Worm (Caenorhabditis elegans) whole organism, young adult: Measurements from ENCODE around the gene gln-5.

Experiments
- D2030.7 ChIP-seq: fragments of 200-800 bp; sonication (Bioruptor generic); IDR thresholded peaks from 2 replicates; pipeline ENCODE4 v1.3.6; 2022; ENCODE audit warnings: missing genetic modification reagents, missing genetic modification characterization, missing compliant biosample characterization
- F22D6.2 ChIP-seq: sonication (generic microtip); optimal IDR thresholded peaks from 2 replicates; lab custom pipeline; 2016; ENCODE audit warnings: mild to moderate bottlenecking, missing genetic modification characterization, missing compliant biosample characterization
- F23B12.7 ChIP-seq: sonication (generic microtip); optimal IDR thresholded peaks from 2 replicates; lab custom pipeline; 2017; ENCODE audit warnings: missing genetic modification characterization, mild to moderate bottlenecking, missing compliant biosample characterization, antibody characterized with exemption, moderate library complexity; ENCODE audit not compliant: insufficient read depth
- F37B4.10 ChIP-seq: fragments of 200-800 bp; sonication (Bioruptor generic); IDR thresholded peaks from 2 replicates; pipeline ENCODE4 v1.3.6; 2022; ENCODE audit warnings: missing genetic modification characterization, missing compliant biosample characterization
- F55B11.4 ChIP-seq: sonication (generic microtip); optimal IDR thresholded peaks from 2 replicates; lab custom pipeline; 2016; ENCODE audit warnings: missing compliant biosample characterization, missing genetic modification characterization, borderline replicate concordance; ENCODE audit not compliant: insufficient read depth
- K11D2.4 ChIP-seq: fragments of 200-800 bp; sonication (Bioruptor generic); IDR thresholded peaks from 2 replicates; pipeline ENCODE4 v1.3.6; 2022; ENCODE audit warnings: missing genetic modification reagents, missing genetic modification characterization, missing compliant biosample characterization
- T07F8.4 ChIP-seq: sonication (generic microtip); optimal IDR thresholded peaks from 2 replicates; lab custom pipeline; 2016; ENCODE audit warnings: mild to moderate bottlenecking, missing genetic modification characterization, moderate library complexity, missing compliant biosample characterization
- Y53F4B.3 ChIP-seq: fragments of 200-800 bp; sonication (Bioruptor generic); IDR thresholded peaks from 2 replicates; pipeline ENCODE4 v1.3.6; 2022; ENCODE audit warnings: missing genetic modification reagents, missing genetic modification characterization, missing compliant biosample characterization
- Y53G8AR.9 ChIP-seq: fragments of 200-800 bp; sonication (Bioruptor generic); conservative IDR thresholded peaks from 2 replicates; pipeline ENCODE4 v1.3.6; 2022; ENCODE audit warnings: missing genetic modification reagents, missing genetic modification characterization, missing compliant biosample characterization
- Y67H2A.10 ChIP-seq: fragments of 200-800 bp; sonication (Bioruptor generic); conservative IDR thresholded peaks from 2 replicates; pipeline ENCODE4 v1.3.6; 2022; ENCODE audit warnings: missing genetic modification reagents, missing genetic modification characterization, missing compliant biosample characterization
- Y79H2A.3 ChIP-seq: fragments of 200-800 bp; sonication (Bioruptor generic); conservative IDR thresholded peaks from 2 replicates; pipeline ENCODE4 v1.3.6; 2022; ENCODE audit warnings: missing genetic modification reagents, missing genetic modification characterization, missing compliant biosample characterization
- Y95B8A.8 ChIP-seq: fragments of 200-800 bp; sonication (Bioruptor generic); IDR thresholded peaks from 2 replicates; pipeline ENCODE4 v1.3.6; 2022; ENCODE audit warnings: missing genetic modification reagents, missing genetic modification characterization, missing compliant biosample characterization
- ZK185.1 ChIP-seq: sonication (generic microtip); optimal IDR thresholded peaks from 2 replicates; lab custom pipeline; 2016; ENCODE audit warnings: mild to moderate bottlenecking, missing genetic modification characterization, missing compliant biosample characterization; ENCODE audit not compliant: poor library complexity, severe bottlenecking
- aptf-2 ChIP-seq: fragments of 200-800 bp; sonication (Bioruptor generic); conservative IDR thresholded peaks from 2 replicates; pipeline ENCODE4 v1.3.6; 2022; ENCODE audit warnings: missing genetic modification reagents, missing genetic modification characterization, missing compliant biosample characterization
- aptf-3 ChIP-seq: fragments of 200-800 bp; sonication (Bioruptor generic); IDR thresholded peaks from 2 replicates; pipeline ENCODE4 v1.3.6; 2022; ENCODE audit warnings: missing genetic modification characterization, missing compliant biosample characterization
- athp-1 ChIP-seq: sonication (generic microtip); optimal IDR thresholded peaks from 2 replicates; lab custom pipeline; 2017; ENCODE audit warnings: mild to moderate bottlenecking, missing genetic modification characterization, missing compliant biosample characterization
- bed-2 ChIP-seq: fragments of 200-800 bp; sonication (Bioruptor generic); IDR thresholded peaks from 2 replicates; pipeline ENCODE4 v1.3.6; 2022; ENCODE audit warnings: missing genetic modification reagents, missing genetic modification characterization, missing compliant biosample characterization
- cebp-2 ChIP-seq: fragments of 200-800 bp; sonication (Bioruptor generic); IDR thresholded peaks from 2 replicates; pipeline ENCODE4 v1.3.6; 2022; ENCODE audit warnings: missing genetic modification characterization, missing compliant biosample characterization
- ceh-40 ChIP-seq: fragments of 200-800 bp; sonication (Bioruptor generic); IDR thresholded peaks from 2 replicates; pipeline ENCODE4 v1.3.6; 2022; ENCODE audit warnings: missing genetic modification characterization, missing compliant biosample characterization
- ceh-79 ChIP-seq: sonication (generic microtip); optimal IDR thresholded peaks from 2 replicates; lab custom pipeline; 2017; ENCODE audit warnings: mild to moderate bottlenecking, missing genetic modification characterization, missing compliant biosample characterization
- die-1 ChIP-seq: sonication (generic microtip); optimal IDR thresholded peaks from 2 replicates; lab custom pipeline; 2016; ENCODE audit warnings: missing genotype, mild to moderate bottlenecking, missing genetic modification characterization, missing compliant biosample characterization
- dpl-1 ChIP-seq: fragments of 150-350 bp; optimal IDR thresholded peaks from 2 replicates; lab custom pipeline; 2014; ENCODE audit warnings: missing biosample characterization, missing genetic modification reagents, missing genetic modification characterization
- efl-1 ChIP-seq: fragments of 150-350 bp; optimal IDR thresholded peaks from 2 replicates; lab custom pipeline; 2014; ENCODE audit warnings: missing biosample characterization, missing genetic modification reagents, missing genetic modification characterization
- egrh-3 ChIP-seq: fragments of 200-800 bp; sonication (Bioruptor generic); IDR thresholded peaks from 2 replicates; pipeline ENCODE4 v1.3.6; 2022; ENCODE audit warnings: missing genetic modification reagents, missing genetic modification characterization, missing compliant biosample characterization
- ets-4 ChIP-seq: fragments of 200-800 bp; sonication (Bioruptor generic); optimal IDR thresholded peaks from 2 replicates; lab custom pipeline; 2018; ENCODE audit warnings: mild to moderate bottlenecking, missing genetic modification characterization, missing compliant biosample characterization
- fkh-3 ChIP-seq: sonication (generic microtip); optimal IDR thresholded peaks from 2 replicates; lab custom pipeline; 2016; ENCODE audit warnings: mild to moderate bottlenecking, missing genetic modification characterization, missing compliant biosample characterization
- gei-17 ChIP-seq: fragments of 200-800 bp; sonication (Bioruptor generic); optimal IDR thresholded peaks from 2 replicates; lab custom pipeline; 2018; ENCODE audit warnings: mild to moderate bottlenecking, missing genetic modification characterization, missing compliant biosample characterization
- hmg-20 ChIP-seq: fragments of 200-800 bp; sonication (Bioruptor generic); IDR thresholded peaks from 2 replicates; pipeline ENCODE4 v1.3.6; 2022; ENCODE audit warnings: missing genetic modification reagents, missing genetic modification characterization, missing compliant biosample characterization
- hrde-1 ChIP-seq: sonication (generic microtip); optimal IDR thresholded peaks from 2 replicates; lab custom pipeline; 2016; ENCODE audit warnings: missing genetic modification characterization, mild to moderate bottlenecking, missing compliant biosample characterization, moderate library complexity, missing genotype, missing genetic modification reagents, borderline replicate concordance
- lag-1 ChIP-seq: fragments of 200-800 bp; sonication (Bioruptor generic); IDR thresholded peaks from 2 replicates; pipeline ENCODE4 v1.3.6; 2022; ENCODE audit warnings: missing genetic modification reagents, missing genetic modification characterization, missing compliant biosample characterization
- lin-26 ChIP-seq: fragments of 200-800 bp; sonication (Bioruptor generic); IDR thresholded peaks from 2 replicates; pipeline ENCODE4 v1.3.6; 2022; ENCODE audit warnings: missing genetic modification reagents, missing genetic modification characterization, missing compliant biosample characterization
- lin-54 ChIP-seq: fragments of 200-800 bp; sonication (Bioruptor generic); optimal IDR thresholded peaks from 2 replicates; lab custom pipeline; 2018; ENCODE audit warnings: mild to moderate bottlenecking, missing genetic modification characterization, missing compliant biosample characterization
- madf-6 ChIP-seq: fragments of 200-800 bp; sonication (Bioruptor generic); IDR thresholded peaks from 2 replicates; pipeline ENCODE4 v1.3.6; 2022; ENCODE audit warnings: missing genetic modification reagents, missing genetic modification characterization, missing compliant biosample characterization
- madf-8 ChIP-seq: fragments of 200-800 bp; sonication (Bioruptor generic); conservative IDR thresholded peaks from 2 replicates; pipeline ENCODE4 v1.3.6; 2022; ENCODE audit warnings: missing genetic modification reagents, missing genetic modification characterization, missing compliant biosample characterization
- mcd-1 ChIP-seq: fragments of 200-800 bp; sonication (Bioruptor generic); IDR thresholded peaks from 2 replicates; pipeline ENCODE4 v1.3.6; 2022; ENCODE audit warnings: missing genetic modification reagents, missing genetic modification characterization, missing compliant biosample characterization
- mel-28 ChIP-seq: sonication (generic microtip); optimal IDR thresholded peaks from 2 replicates; lab custom pipeline; 2016; ENCODE audit warnings: borderline replicate concordance, mild to moderate bottlenecking, missing genetic modification characterization, missing compliant biosample characterization
- mes-4 ChIP-seq: sonication (generic microtip); optimal IDR thresholded peaks from 2 replicates; lab custom pipeline; 2016; ENCODE audit warnings: missing genotype, missing genetic modification characterization, missing compliant biosample characterization
- nfya-1 ChIP-seq: sonication (generic microtip); optimal IDR thresholded peaks from 2 replicates; lab custom pipeline; 2017; ENCODE audit warnings: antibody characterized with exemption, missing compliant biosample characterization, missing genetic modification characterization, borderline replicate concordance; ENCODE audit not compliant: insufficient read depth
- nhr-80 ChIP-seq: sonication (generic microtip); optimal IDR thresholded peaks from 2 replicates; lab custom pipeline; 2016; ENCODE audit warnings: missing genetic modification characterization, missing compliant biosample characterization
- pha-4 ChIP-seq: fragments of 150-350 bp; sonication (generic microtip); optimal IDR thresholded peaks from 2 replicates; lab custom pipeline; 2014; ENCODE audit warnings: missing biosample characterization, missing genetic modification reagents, missing genetic modification characterization
- repo-1 ChIP-seq: sonication (generic microtip); optimal IDR thresholded peaks from 2 replicates; lab custom pipeline; 2017; ENCODE audit warnings: mild to moderate bottlenecking, missing genetic modification characterization, missing compliant biosample characterization
- sdz-38 ChIP-seq: sonication (generic microtip); optimal IDR thresholded peaks from 2 replicates; lab custom pipeline; 2016; ENCODE audit warnings: missing genotype, missing genetic modification characterization, missing compliant biosample characterization
- sea-2 ChIP-seq: fragments of 200-800 bp; sonication (Bioruptor generic); IDR thresholded peaks from 2 replicates; pipeline ENCODE4 v1.3.6; 2022; ENCODE audit warnings: missing genetic modification characterization, missing compliant biosample characterization
- snpc-3.4 ChIP-seq: sonication (generic microtip); optimal IDR thresholded peaks from 2 replicates; lab custom pipeline; 2017; ENCODE audit warnings: missing genetic modification characterization, mild to moderate bottlenecking, missing compliant biosample characterization, antibody characterized with exemption, moderate library complexity, missing genotype, missing genetic modification reagents
- sptf-2 ChIP-seq: fragments of 200-800 bp; sonication (Bioruptor generic); optimal IDR thresholded peaks from 2 replicates; lab custom pipeline; 2018; ENCODE audit warnings: mild to moderate bottlenecking, missing genetic modification characterization, missing compliant biosample characterization
- tbx-9 ChIP-seq: sonication (generic microtip); optimal IDR thresholded peaks from 2 replicates; lab custom pipeline; 2016; ENCODE audit warnings: borderline replicate concordance, missing genetic modification characterization, inconsistent platforms, missing compliant biosample characterization
- zfh-2 ChIP-seq: fragments of 200-800 bp; sonication (Bioruptor generic); conservative IDR thresholded peaks from 2 replicates; pipeline ENCODE4 v1.3.6; 2022; ENCODE audit warnings: missing genetic modification reagents, missing genetic modification characterization, missing compliant biosample characterization
- ztf-22 ChIP-seq: fragments of 200-800 bp; sonication (Bioruptor generic); optimal IDR thresholded peaks from 2 replicates; lab custom pipeline; 2018; ENCODE audit warnings: mild to moderate bottlenecking, missing genetic modification characterization, moderate library complexity, missing compliant biosample characterization

gln-5 gene

DNA sequence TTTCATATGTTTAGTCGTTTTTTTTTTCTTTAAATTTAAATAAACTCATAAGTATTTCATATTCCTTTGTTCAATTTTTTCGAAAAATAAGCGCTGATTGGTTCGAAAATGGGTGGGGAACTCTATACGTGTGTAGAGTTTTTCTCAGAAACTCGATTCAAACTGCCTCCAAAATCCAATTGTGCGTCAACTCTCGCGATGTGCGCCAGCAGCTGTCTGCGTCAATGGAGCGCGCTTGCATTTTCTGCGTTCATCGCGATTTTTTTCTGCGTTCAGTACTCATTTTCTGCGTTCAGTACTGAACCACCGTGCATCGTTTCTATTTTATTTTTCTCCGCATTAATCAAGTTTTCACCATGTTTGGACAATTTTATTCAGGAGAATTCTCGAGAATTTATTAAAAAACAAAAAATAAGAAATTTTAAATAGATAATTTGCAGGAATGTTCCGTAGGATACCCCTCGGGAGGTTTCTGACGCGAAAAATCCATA, 23.7 kb downstream of the gln-5 start, which contains the start of gene eelo-2 (continued):
- TF ChIP-seq sea-2 (GFP tag; lab: Robert Waterston, UW) (no peak), gei-17 (GFP tag; lab: Kevin White, UChicago) (peak; percentile 86), aptf-2 (no peak), F23B12.7 (peak; percentile 92), mcd-1 (GFP tag; lab: Robert Waterston, UW) (peak; percentile 100), ets-4 (GFP tag; lab: Kevin White, UChicago) (peak; percentile 72), Y95B8A.8 (GFP tag; lab: Robert Waterston, UW) (peak; percentile 95), hmg-20 (peak; percentile 94), F55B11.4 (tag; lab: Kevin White, UChicago) (no peak), zfh-2 (peak; percentile 96), ztf-22 (GFP tag; lab: Kevin White, UChicago) (peak; percentile 85), hrde-1 (tag; lab: Kevin White, UChicago) (peak; percentile 66), ceh-40 (GFP tag; lab: Robert Waterston, UW) (no peak), repo-1 (tag; lab: Kevin White, UChicago) (peak; percentile 96), Y79H2A.3 (GFP tag; lab: Robert Waterston, UW) (0 out of 2 replicates have a peak, but pooled peaks have one; percentile 30), fkh-3 (tag; lab: Kevin White, UChicago) (no peak), ceh-79 (tag; lab: Kevin White, UChicago) (no peak), F37B4.10 (GFP tag; lab: Robert Waterston, UW) (no peak), K11D2.4 (peak; percentile 96), efl-1 (peak; percentile 95), ZK185.1 (tag; lab: Kevin White, UChicago) (peak; percentile 96), Y67H2A.10 (GFP tag; lab: Robert Waterston, UW) (0 out of 2 replicates have a peak, but pooled peaks have one; percentile 48), F22D6.2 (peak; percentile 89), lin-26 (peak; percentile 77), lin-54 (GFP tag; lab: Kevin White, UChicago) (peak; percentile 100), mes-4 (tag; lab: Kevin White, UChicago) (peak; percentile 14), madf-6 (GFP tag; lab: Robert Waterston, UW) (no peak; the same call in none of the 2 replicates), T07F8.4 (tag; lab: Kevin White, UChicago) (peak; percentile 64), Y53G8AR.9 (GFP tag; lab: Robert Waterston, UW) (peak; percentile 99), cebp-2 (GFP tag; lab: Robert Waterston, UW) (0 out of 2 replicates have a peak, but pooled peaks have one; percentile 51), pha-4 (tag; lab: Kevin White, UChicago) (peak; percentile 79), tbx-9 (tag; lab: Kevin White, UChicago) (no peak), egrh-3 (peak; percentile 62), D2030.7 (GFP tag; lab: Robert Waterston, UW) (peak; percentile 97), nhr-80 (tag; lab: Kevin White, UChicago) (peak; percentile 89), aptf-3 (GFP tag; lab: Robert Waterston, UW) (no peak), lag-1 (peak; percentile 81; the same call in 1 of the 2 replicates), mel-28 (tag; lab: Kevin White, UChicago) (peak; percentile 79), sptf-2 (GFP tag; lab: Kevin White, UChicago) (no peak), bed-2 (no peak), nfya-1 (no peak), dpl-1 (GFP tag; lab: Kevin White, UChicago) (peak; percentile 97), die-1 (no peak), madf-8 (GFP tag; lab: Robert Waterston, UW) (peak; percentile 75), athp-1 (tag; lab: Kevin White, UChicago) (peak; percentile 95), sdz-38 (no peak), Y53F4B.3 (GFP tag; lab: Robert Waterston, UW) (no peak), snpc-3.4 (tag; lab: Kevin White, UChicago) (peak; percentile 83)
